Worm (Caenorhabditis elegans): ENCODE measurements around the gene txbp-3.

ce11 chrIII:5081573-5081823 is 34.2 kb upstream of the txbp-3 start, which contains the start of gene cox-6A:
- TF ChIP-seq ceh-82 (tag; optimal IDR thresholded peaks at IDR 0.05), result no peak
- no peak for TF ChIP-seq fos-1 (tag; optimal IDR thresholded peaks at IDR 0.05)
- TF ChIP-seq ztf-4 (tag; optimal IDR thresholded peaks at IDR 0.05), result no peak
- TF ChIP-seq unc-62 (GFP tag; optimal IDR thresholded peaks at IDR 0.05), result no peak
- no peak for TF ChIP-seq ZK546.5 (tag; optimal IDR thresholded peaks at IDR 0.05)
- TF ChIP-seq nhr-237 (tag; optimal IDR thresholded peaks at IDR 0.05), result no peak
- no peak for TF ChIP-seq lin-39 (tag; optimal IDR thresholded peaks at IDR 0.05)
- no peak for TF ChIP-seq gmeb-1 (tag; optimal IDR thresholded peaks at IDR 0.05)
- TF ChIP-seq dmd-4 (tag; optimal IDR thresholded peaks at IDR 0.05), result no peak
- no peak for TF ChIP-seq snpc-4 (tag; optimal IDR thresholded peaks at IDR 0.05)
- TF ChIP-seq nhr-12 (tag; optimal IDR thresholded peaks at IDR 0.05), result no peak
